Worm (Caenorhabditis elegans) whole organism, L4/young adult: ENCODE measurements around the gene Y43E12A.3.

ENCODE experiments used
- W03F9.2 ChIP-seq: fragments of 150-350 bp; optimal IDR thresholded peaks from 2 replicates; lab custom pipeline; 2014; ENCODE audit warnings: missing biosample characterization, missing genetic modification characterization
- dao-5 ChIP-seq: sonication (generic microtip); optimal IDR thresholded peaks from 2 replicates; lab custom pipeline; 2016; ENCODE audit warnings: missing genotype, missing genetic modification characterization, moderate library complexity, missing compliant biosample characterization
- him-1 ChIP-seq: sonication (generic microtip); optimal IDR thresholded peaks from 2 replicates; lab custom pipeline; 2016; ENCODE audit warnings: missing genotype, missing genetic modification reagents, missing genetic modification characterization, missing compliant biosample characterization

ce11 chrIV:11021512-11022268 lies 34.0 kb downstream of the Y43E12A.3 start, which contains the start of gene mogs-1:
- no peak for TF ChIP-seq him-1 (tag; lab: Kevin White, UChicago)
- no peak for TF ChIP-seq W03F9.2 (tag; lab: Kevin White, UChicago)
- no peak for TF ChIP-seq dao-5
